Fruit fly (Drosophila melanogaster) whole organism, embryonic: ENCODE data around the gene CG5510.

Experiments used
- Asciz ChIP-seq: fragments of 200-800 bp; sonication (Bioruptor generic); optimal IDR thresholded peaks from 2 replicates; lab custom pipeline; 2017; ENCODE audit warnings: missing biosample characterization, mild to moderate bottlenecking, missing genetic modification characterization, missing genetic modification reagents
- CG10543 ChIP-seq: fragments of 200-800 bp; sonication (Bioruptor generic); optimal IDR thresholded peaks from 3 replicates; lab custom pipeline; 2017; ENCODE audit warnings: missing biosample characterization, mild to moderate bottlenecking, missing genetic modification characterization, moderate library complexity
- CG10979 ChIP-seq: fragments of 200-800 bp; sonication (Bioruptor generic); optimal IDR thresholded peaks from 2 replicates; lab custom pipeline; 2018; ENCODE audit warnings: missing biosample characterization, mild to moderate bottlenecking, missing genetic modification characterization, moderate library complexity
- CG11085 ChIP-seq: fragments of 200-800 bp; sonication (Bioruptor generic); IDR thresholded peaks from 2 replicates; pipeline ENCODE4 v1.3.6; 2022; ENCODE audit warnings: missing biosample characterization, missing genetic modification characterization
- CG11696 ChIP-seq: fragments of 200-800 bp; sonication (Bioruptor generic); IDR thresholded peaks from 2 replicates; pipeline ENCODE4 v1.3.6; 2022; ENCODE audit warnings: missing biosample characterization, missing genetic modification characterization
- CG12391 ChIP-seq: fragments of 200-800 bp; sonication (Bioruptor generic); optimal IDR thresholded peaks from 3 replicates; lab custom pipeline; 2018; ENCODE audit warnings: missing biosample characterization, mild to moderate bottlenecking, missing genetic modification characterization, moderate library complexity
- CG13424 ChIP-seq: fragments of 200-800 bp; sonication (Bioruptor generic); optimal IDR thresholded peaks from 2 replicates; lab custom pipeline; 2019; ENCODE audit warnings: missing biosample characterization, mild to moderate bottlenecking, missing genetic modification characterization, moderate library complexity
- CG13775 ChIP-seq: fragments of 200-800 bp; sonication (Bioruptor generic); optimal IDR thresholded peaks from 3 replicates; lab custom pipeline; 2017; ENCODE audit warnings: missing biosample characterization, mild to moderate bottlenecking, missing genetic modification characterization
- CG14441 ChIP-seq: fragments of 200-800 bp; sonication (Bioruptor generic); IDR thresholded peaks from 2 replicates; pipeline ENCODE4 v1.3.6; 2022; ENCODE audit warnings: missing biosample characterization, missing genetic modification characterization
- CG15601 ChIP-seq: fragments of 200-800 bp; sonication (Bioruptor generic); optimal IDR thresholded peaks from 3 replicates; lab custom pipeline; 2019; ENCODE audit warnings: missing biosample characterization, mild to moderate bottlenecking, missing genetic modification characterization, moderate library complexity
- CG17359 ChIP-seq: fragments of 200-800 bp; sonication (Bioruptor generic); optimal IDR thresholded peaks from 3 replicates; lab custom pipeline; 2018; ENCODE audit warnings: missing biosample characterization, mild to moderate bottlenecking, missing genetic modification characterization, moderate library complexity
- CG18599 ChIP-seq: fragments of 200-800 bp; sonication (Bioruptor generic); optimal IDR thresholded peaks from 3 replicates; lab custom pipeline; 2017; ENCODE audit warnings: missing biosample characterization, missing genetic modification characterization, mild to moderate bottlenecking, moderate library complexity, missing genetic modification reagents
- CG2199 ChIP-seq: fragments of 200-800 bp; sonication (Bioruptor generic); IDR thresholded peaks from 3 replicates; pipeline ENCODE4 v1.3.6; 2022; ENCODE audit warnings: missing biosample characterization, missing genetic modification characterization
- CG2678 ChIP-seq: fragments of 200-800 bp; sonication (Bioruptor generic); optimal IDR thresholded peaks from 3 replicates; lab custom pipeline; 2019; ENCODE audit warnings: missing biosample characterization, mild to moderate bottlenecking, missing genetic modification characterization, moderate library complexity
- CG2712 ChIP-seq: fragments of 200-800 bp; optimal IDR thresholded peaks from 3 replicates; lab custom pipeline; 2019; ENCODE audit warnings: missing biosample characterization, mild to moderate bottlenecking, missing genetic modification characterization, moderate library complexity
- CG2875 ChIP-seq: fragments of 200-800 bp; sonication (Bioruptor generic); optimal IDR thresholded peaks from 2 replicates; lab custom pipeline; 2017; ENCODE audit warnings: missing biosample characterization, mild to moderate bottlenecking, missing genetic modification characterization, missing genetic modification reagents
- CG6654 ChIP-seq: fragments of 200-800 bp; sonication (Bioruptor generic); optimal IDR thresholded peaks from 2 replicates; lab custom pipeline; 2017; ENCODE audit warnings: missing biosample characterization, mild to moderate bottlenecking, missing genetic modification characterization
- CG6791 ChIP-seq: fragments of 200-800 bp; sonication (Bioruptor generic); IDR thresholded peaks from 3 replicates; pipeline ENCODE4 v1.3.6; 2022; ENCODE audit warnings: missing biosample characterization, missing genetic modification characterization; ENCODE audit not compliant: partially characterized antibody
- CG8281 ChIP-seq: fragments of 200-800 bp; sonication (Bioruptor generic); optimal IDR thresholded peaks from 2 replicates; lab custom pipeline; 2018; ENCODE audit warnings: missing biosample characterization, mild to moderate bottlenecking, missing genetic modification characterization, moderate library complexity
- CG8478 ChIP-seq: fragments of >200 bp; optimal IDR thresholded peaks from 2 replicates; lab custom pipeline; 2018
- Chrac-16 ChIP-seq: fragments of 200-800 bp; sonication (Bioruptor generic); optimal IDR thresholded peaks from 3 replicates; lab custom pipeline; 2016; ENCODE audit warnings: missing biosample characterization, missing genetic modification characterization
- E2f2 ChIP-seq: fragments of 200-800 bp; sonication (Bioruptor generic); IDR thresholded peaks from 2 replicates; pipeline ENCODE4 v1.3.6; 2022; ENCODE audit warnings: missing biosample characterization, missing genetic modification characterization
- Eip74EF ChIP-seq, 2 experiments: fragments of 200-800 bp in 1 of 2; fragments of >200 bp in 1 of 2; sonication (Bioruptor generic) in 1 of 2; optimal IDR thresholded peaks; 2 replicates each; lab custom pipeline; 2017 to 2019; ENCODE audit warnings: missing biosample characterization in 2 of 2, missing genetic modification characterization in 2 of 2, mild to moderate bottlenecking in 1 of 2, moderate library complexity in 1 of 2
- HLH3B ChIP-seq: fragments of 200-800 bp; sonication (Bioruptor generic); IDR thresholded peaks from 2 replicates; pipeline ENCODE4 v1.3.6; 2022; ENCODE audit warnings: missing biosample characterization, missing genetic modification characterization
- Hr51 ChIP-seq, 2 experiments: fragments of 200-800 bp; sonication (Bioruptor generic); optimal IDR thresholded peaks; 2 replicates in 1 of 2; 3 replicates in 1 of 2; lab custom pipeline; 2016 to 2018; ENCODE audit warnings: missing biosample characterization in 2 of 2, missing genetic modification characterization in 2 of 2, mild to moderate bottlenecking in 1 of 2, moderate library complexity in 1 of 2
- Mes4 ChIP-seq: fragments of 200-800 bp; sonication (Bioruptor generic); optimal IDR thresholded peaks from 2 replicates; lab custom pipeline; 2016; ENCODE audit warnings: missing biosample characterization, missing genetic modification characterization
- Nf-YB ChIP-seq: fragments of 200-800 bp; sonication (Bioruptor generic); optimal IDR thresholded peaks from 3 replicates; lab custom pipeline; 2019; ENCODE audit warnings: missing biosample characterization, mild to moderate bottlenecking, missing genetic modification characterization, moderate library complexity
- Scr ChIP-seq: fragments of 200-800 bp; sonication (Bioruptor generic); IDR thresholded peaks from 2 replicates; pipeline ENCODE4 v1.3.6; 2022; ENCODE audit warnings: missing biosample characterization, missing genetic modification characterization; ENCODE audit not compliant: partially characterized antibody
- Sox100B ChIP-seq: fragments of 200-800 bp; sonication (Bioruptor generic); optimal IDR thresholded peaks from 3 replicates; lab custom pipeline; 2018; ENCODE audit warnings: missing biosample characterization, mild to moderate bottlenecking, missing genetic modification characterization
- TFAM ChIP-seq: fragments of 200-800 bp; sonication (Bioruptor generic); optimal IDR thresholded peaks from 2 replicates; lab custom pipeline; 2017; ENCODE audit warnings: missing biosample characterization, missing genetic modification characterization, inconsistent platforms
- Xrp1 ChIP-seq: fragments of 200-800 bp; sonication (Bioruptor generic); IDR thresholded peaks from 2 replicates; pipeline ENCODE4 v1.3.6; 2022; ENCODE audit warnings: missing biosample characterization, missing genetic modification characterization
- ap ChIP-seq: fragments of 200-800 bp; sonication (Bioruptor generic); IDR thresholded peaks from 2 replicates; pipeline ENCODE4 v1.3.6; 2022; ENCODE audit warnings: missing biosample characterization, missing genetic modification characterization
- bsh ChIP-seq, 2 experiments: fragments of 200-800 bp; sonication (Bioruptor generic); optimal IDR thresholded peaks; 2 replicates each; lab custom pipeline; 2017 to 2018; ENCODE audit warnings: mild to moderate bottlenecking in 2 of 2, missing biosample characterization in 2 of 2, missing genetic modification characterization in 2 of 2, moderate library complexity in 1 of 2
- cg ChIP-seq: fragments of 200-800 bp; sonication (Bioruptor generic); optimal IDR thresholded peaks from 3 replicates; lab custom pipeline; 2019; ENCODE audit warnings: missing biosample characterization, mild to moderate bottlenecking, missing genetic modification characterization, moderate library complexity
- ci ChIP-seq: fragments of 200-800 bp; sonication (Bioruptor generic); IDR thresholded peaks from 3 replicates; pipeline ENCODE4 v1.3.6; 2022; ENCODE audit warnings: missing biosample characterization, missing genetic modification characterization
- corto ChIP-seq: fragments of 200-800 bp; sonication (Bioruptor generic); optimal IDR thresholded peaks from 2 replicates; lab custom pipeline; 2016; ENCODE audit warnings: missing biosample characterization, mild to moderate bottlenecking, missing genetic modification characterization, moderate library complexity
- crol ChIP-seq: fragments of 200-800 bp; sonication (Bioruptor generic); IDR thresholded peaks from 2 replicates; pipeline ENCODE4 v1.3.6; 2022; ENCODE audit warnings: missing biosample characterization, missing genetic modification characterization
- dpn ChIP-seq, 2 experiments: fragments of 200-800 bp; sonication (Bioruptor generic); optimal IDR thresholded peaks; 3 replicates each; lab custom pipeline; 2016; ENCODE audit warnings: missing biosample characterization in 2 of 2, missing genetic modification characterization in 2 of 2
- gfzf ChIP-seq: fragments of 200-800 bp; sonication (Bioruptor generic); optimal IDR thresholded peaks from 2 replicates; lab custom pipeline; 2016; ENCODE audit warnings: missing biosample characterization, mild to moderate bottlenecking, missing genetic modification characterization, moderate library complexity
- gt ChIP-seq: fragments of 200-800 bp; sonication (Bioruptor generic); IDR thresholded peaks from 2 replicates; pipeline ENCODE4 v1.3.6; 2022; ENCODE audit warnings: missing biosample characterization, missing genetic modification characterization
- hb ChIP-seq: fragments of 200-800 bp; sonication (Bioruptor generic); IDR thresholded peaks from 3 replicates; pipeline ENCODE4 v1.3.6; 2022; ENCODE audit warnings: missing biosample characterization, missing genetic modification characterization; ENCODE audit not compliant: partially characterized antibody
- hkb ChIP-seq, 2 experiments: fragments of 200-800 bp in 1 of 2; fragments of >200 bp in 1 of 2; sonication (Bioruptor generic) in 1 of 2; IDR thresholded peaks in 1 of 2; optimal IDR thresholded peaks in 1 of 2; 2 replicates each; pipeline versions ENCODE4 v1.3.6 to Lab custom; 2017 to 2022; ENCODE audit warnings: missing biosample characterization in 1 of 2, missing genetic modification characterization in 1 of 2
- kay ChIP-seq: fragments of 200-800 bp; sonication (Bioruptor generic); optimal IDR thresholded peaks from 2 replicates; lab custom pipeline; 2016; ENCODE audit warnings: missing biosample characterization, missing genetic modification characterization
- kni ChIP-seq: fragments of 200-800 bp; sonication (Bioruptor generic); optimal IDR thresholded peaks from 3 replicates; lab custom pipeline; 2017; ENCODE audit warnings: mild to moderate bottlenecking, missing biosample characterization, missing genetic modification reagents, missing genetic modification characterization
- nmo ChIP-seq: fragments of 200-800 bp; sonication (Bioruptor generic); optimal IDR thresholded peaks from 2 replicates; lab custom pipeline; 2018; ENCODE audit warnings: missing biosample characterization, mild to moderate bottlenecking, missing genetic modification characterization, moderate library complexity
- nom ChIP-seq: fragments of 200-800 bp; sonication (Bioruptor generic); optimal IDR thresholded peaks from 2 replicates; lab custom pipeline; 2017; ENCODE audit warnings: missing biosample characterization, missing genetic modification characterization, mild to moderate bottlenecking, moderate library complexity, missing genetic modification reagents
- phol ChIP-seq: fragments of 200-800 bp; sonication (Bioruptor generic); optimal IDR thresholded peaks from 3 replicates; lab custom pipeline; 2018; ENCODE audit warnings: missing biosample characterization, mild to moderate bottlenecking, missing genetic modification characterization, moderate library complexity
- sens ChIP-seq: fragments of 200-800 bp; sonication (Bioruptor generic); peaks from one replicate; lab custom pipeline; 2016; ENCODE audit warnings: missing biosample characterization, missing genetic modification characterization
- vnd ChIP-seq: fragments of 200-800 bp; sonication (Bioruptor generic); IDR thresholded peaks from 3 replicates; pipeline ENCODE4 v1.3.6; 2022; ENCODE audit warnings: missing biosample characterization, missing genetic modification characterization; ENCODE audit not compliant: partially characterized antibody

The CG5510 gene

dm6 chr3R:24203426-24203825 is 34.1 kb upstream of the CG5510 start (continued):
- TF ChIP-seq cg (peak; percentile 9), bsh (GFP tag; optimal IDR thresholded peaks at IDR 0.05; lab: Kevin White, UChicago) (peak; percentile 19 to 67), Hr51 (GFP tag; optimal IDR thresholded peaks at IDR 0.05; lab: Kevin White, UChicago) (peak in 1 of 2 experiments; percentile 65), Scr (no peak), CG8281 (no peak), CG10979 (tag; lab: Kevin White, UChicago) (peak; percentile 10), E2f2 (GFP tag; lab: Robert Waterston, UW) (peak; percentile 15; the same call in 1 of the 2 replicates), nmo (GFP tag; lab: Kevin White, UChicago) (peak; percentile 35), CG18599 (GFP tag; lab: Kevin White, UChicago) (peak; percentile 2), Sox100B (GFP tag; lab: Kevin White, UChicago) (peak; percentile 50), CG2875 (GFP tag; lab: Kevin White, UChicago) (peak; percentile 15), CG13775 (GFP tag; lab: Kevin White, UChicago) (no peak), CG2199 (GFP tag; lab: Robert Waterston, UW) (no peak), vnd (GFP tag; lab: Robert Waterston, UW) (no peak), Mes4 (no peak), TFAM (GFP tag; lab: Kevin White, UChicago) (no peak), CG10543 (GFP tag; lab: Kevin White, UChicago) (no peak), crol (GFP tag; lab: Robert Waterston, UW) (no peak), hkb (optimal IDR thresholded peaks at IDR 0.05; lab: Kevin White, UChicago) (no peak), hkb (GFP tag; IDR thresholded peaks at IDR 0.05; lab: Robert Waterston, UW) (peak; percentile 43; the same call in 1 of the 2 replicates), phol (tag; lab: Kevin White, UChicago) (peak; percentile 44), CG12391 (tag; lab: Kevin White, UChicago) (peak; percentile 23), Asciz (GFP tag; lab: Kevin White, UChicago) (peak; percentile 34), ap (GFP tag; lab: Robert Waterston, UW) (no peak), Xrp1 (GFP tag; lab: Robert Waterston, UW) (peak; percentile 53; the same call in 1 of the 2 replicates), CG8478 (lab: Kevin White, UChicago) (no peak), CG2712 (peak; percentile 47), Chrac-16 (no peak), sens (GFP tag; lab: Kevin White, UChicago) (peak; percentile 67), CG11696 (GFP tag; lab: Robert Waterston, UW) (peak; percentile 52), CG17359 (tag; lab: Kevin White, UChicago) (peak; percentile 31), kay (GFP tag; lab: Kevin White, UChicago) (no peak), CG2678 (tag; lab: Kevin White, UChicago) (peak; percentile 45), Eip74EF (GFP tag; optimal IDR thresholded peaks at IDR 0.05; lab: Kevin White, UChicago) (peak in 1 of 2 experiments; percentile 43), CG6791 (no peak), CG15601 (tag; lab: Kevin White, UChicago) (peak; percentile 12), CG6654 (GFP tag; lab: Kevin White, UChicago) (no peak), kni (GFP tag; lab: Kevin White, UChicago) (peak; percentile 53), nom (GFP tag; lab: Kevin White, UChicago) (peak; percentile 55), CG14441 (GFP tag; lab: Robert Waterston, UW) (no peak), dpn (GFP tag; optimal IDR thresholded peaks at IDR 0.05; lab: Kevin White, UChicago) (no peak), gfzf (GFP tag; lab: Kevin White, UChicago) (no peak), corto (GFP tag; lab: Kevin White, UChicago) (peak; percentile 24), hb (GFP tag; lab: Robert Waterston, UW) (no peak), gt (GFP tag; lab: Robert Waterston, UW) (no peak), ci (no peak), HLH3B (GFP tag; lab: Robert Waterston, UW) (0 out of 2 replicates have a peak, but pooled peaks have one; percentile 11), CG13424 (peak; percentile 43), Nf-YB (GFP tag; lab: Kevin White, UChicago) (no peak), CG11085 (GFP tag; lab: Robert Waterston, UW) (no peak)
